Worm (Caenorhabditis elegans) whole organism, midembryonic: Measurements from ENCODE around the gene E02C12.9.

Experiments
- cog-1 ChIP-seq: sonication (generic microtip); optimal IDR thresholded peaks from 2 replicates; lab custom pipeline; 2016; ENCODE audit warnings: missing genetic modification characterization, missing compliant biosample characterization
- med-1 ChIP-seq: sonication (generic microtip); optimal IDR thresholded peaks from 2 replicates; lab custom pipeline; 2017; ENCODE audit warnings: missing genetic modification characterization, mild to moderate bottlenecking, missing compliant biosample characterization, antibody characterized with exemption, missing genetic modification reagents; ENCODE audit not compliant: insufficient read depth
- tab-1 ChIP-seq: fragments of 200-800 bp; sonication (Bioruptor generic); IDR thresholded peaks from 2 replicates; pipeline ENCODE4 v1.3.6; 2022; ENCODE audit warnings: missing genetic modification characterization, missing compliant biosample characterization

DNA sequence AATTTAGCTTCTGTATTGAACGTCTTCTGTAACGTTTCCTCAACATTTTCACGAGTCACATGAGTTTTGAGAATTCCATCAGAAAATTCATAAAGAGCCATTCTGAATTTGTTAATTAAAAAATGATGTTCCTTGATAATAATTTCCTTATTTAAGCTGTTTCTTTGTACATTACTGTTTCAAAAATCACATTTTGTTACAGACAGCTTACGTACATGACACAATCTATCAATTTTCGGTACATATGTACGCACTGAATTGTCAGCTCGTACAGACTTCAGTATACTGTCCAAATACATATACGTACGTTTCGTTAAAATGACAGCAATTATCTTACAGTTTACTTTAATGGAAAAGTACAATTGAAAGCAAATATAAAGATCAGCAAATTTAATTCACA lies 1.1 kb upstream of the E02C12.9 start, which contains the start of gene E02C12.19:
- TF ChIP-seq med-1 (no peak), tab-1 (GFP tag; lab: Robert Waterston, UW) (no peak), cog-1 (tag; lab: Kevin White, UChicago) (no peak)
